Fruit fly (Drosophila melanogaster) whole organism, embryonic: Measurements from ENCODE around the gene Irk1.

Experiments
- Aef1 ChIP-seq: fragments of 200-800 bp; sonication (Bioruptor generic); IDR thresholded peaks from 3 replicates; pipeline ENCODE4 v1.3.6; 2022; ENCODE audit warnings: missing biosample characterization, missing genetic modification characterization
- Atf6 ChIP-seq: fragments of 200-800 bp; sonication (Bioruptor generic); IDR thresholded peaks from 2 replicates; pipeline ENCODE4 v1.3.6; 2022; ENCODE audit warnings: missing biosample characterization, missing genetic modification characterization
- BEAF-32 ChIP-seq: fragments of 200-800 bp; sonication (Bioruptor generic); optimal IDR thresholded peaks from 3 replicates; lab custom pipeline; 2017; ENCODE audit warnings: missing biosample characterization, missing genetic modification characterization, mild to moderate bottlenecking, moderate library complexity, missing genetic modification reagents
- CG10274 ChIP-seq: fragments of 200-800 bp; sonication (Bioruptor generic); optimal IDR thresholded peaks from 3 replicates; lab custom pipeline; 2017; ENCODE audit warnings: missing biosample characterization, mild to moderate bottlenecking, missing genetic modification characterization
- CG10543 ChIP-seq: fragments of 200-800 bp; sonication (Bioruptor generic); optimal IDR thresholded peaks from 3 replicates; lab custom pipeline; 2017; ENCODE audit warnings: missing biosample characterization, mild to moderate bottlenecking, missing genetic modification characterization, moderate library complexity
- CG11398 ChIP-seq: fragments of 200-800 bp; sonication (Bioruptor generic); optimal IDR thresholded peaks from 2 replicates; lab custom pipeline; 2016; ENCODE audit warnings: missing biosample characterization, missing genetic modification characterization
- CG12071 ChIP-seq: fragments of 200-800 bp; sonication (Bioruptor generic); optimal IDR thresholded peaks from 3 replicates; lab custom pipeline; 2018; ENCODE audit warnings: missing biosample characterization, mild to moderate bottlenecking, missing genetic modification characterization
- CG12744 ChIP-seq: fragments of 200-800 bp; sonication (Bioruptor generic); optimal IDR thresholded peaks from 2 replicates; lab custom pipeline; 2016; ENCODE audit warnings: missing biosample characterization, missing genetic modification characterization
- CG13123 ChIP-seq: fragments of 200-800 bp; sonication (Bioruptor generic); optimal IDR thresholded peaks from 2 replicates; lab custom pipeline; 2016; ENCODE audit warnings: missing biosample characterization, missing genetic modification characterization
- CG13624 ChIP-seq: fragments of 200-800 bp; sonication (Bioruptor generic); optimal IDR thresholded peaks from 2 replicates; lab custom pipeline; 2016; ENCODE audit warnings: missing biosample characterization, missing genetic modification characterization
- CG16815 ChIP-seq: fragments of 200-800 bp; sonication (Bioruptor generic); optimal IDR thresholded peaks from 3 replicates; lab custom pipeline; 2017; ENCODE audit warnings: missing biosample characterization, mild to moderate bottlenecking, missing genetic modification characterization
- CG17186 ChIP-seq: fragments of 200-800 bp; sonication (Bioruptor generic); optimal IDR thresholded peaks from 3 replicates; lab custom pipeline; 2017; ENCODE audit warnings: missing biosample characterization, missing genetic modification reagents, missing genetic modification characterization
- CG18599 ChIP-seq: fragments of 200-800 bp; sonication (Bioruptor generic); optimal IDR thresholded peaks from 3 replicates; lab custom pipeline; 2017; ENCODE audit warnings: missing biosample characterization, missing genetic modification characterization, mild to moderate bottlenecking, moderate library complexity, missing genetic modification reagents
- CG2129 ChIP-seq: fragments of 200-800 bp; sonication (Bioruptor generic); IDR thresholded peaks from 2 replicates; pipeline ENCODE4 v1.3.6; 2022; ENCODE audit warnings: missing biosample characterization, missing genetic modification characterization; ENCODE audit not compliant: partially characterized antibody
- CG2202 ChIP-seq: fragments of 200-800 bp; sonication (Bioruptor generic); optimal IDR thresholded peaks from 2 replicates; lab custom pipeline; 2018; ENCODE audit warnings: missing biosample characterization, mild to moderate bottlenecking, missing genetic modification characterization
- CG2712 ChIP-seq: fragments of 200-800 bp; optimal IDR thresholded peaks from 3 replicates; lab custom pipeline; 2019; ENCODE audit warnings: missing biosample characterization, mild to moderate bottlenecking, missing genetic modification characterization, moderate library complexity
- CG2875 ChIP-seq: fragments of 200-800 bp; sonication (Bioruptor generic); optimal IDR thresholded peaks from 2 replicates; lab custom pipeline; 2017; ENCODE audit warnings: missing biosample characterization, mild to moderate bottlenecking, missing genetic modification characterization, missing genetic modification reagents
- CG2889 ChIP-seq: fragments of 200-800 bp; sonication (Bioruptor generic); IDR thresholded peaks from 3 replicates; pipeline ENCODE4 v1.3.6; 2022; ENCODE audit warnings: missing biosample characterization, missing genetic modification characterization
- CG3065 ChIP-seq: fragments of 200-800 bp; sonication (Bioruptor generic); optimal IDR thresholded peaks from 2 replicates; lab custom pipeline; 2016; ENCODE audit warnings: missing biosample characterization, missing genetic modification characterization
- CG31365 ChIP-seq: fragments of 200-800 bp; sonication (Bioruptor generic); optimal IDR thresholded peaks from 2 replicates; lab custom pipeline; 2018; ENCODE audit warnings: missing biosample characterization, mild to moderate bottlenecking, missing genetic modification characterization
- CG34224 ChIP-seq: fragments of 200-800 bp; sonication (Bioruptor generic); IDR thresholded peaks from 3 replicates; pipeline ENCODE4 v1.3.6; 2022; ENCODE audit warnings: missing biosample characterization, missing genetic modification characterization; ENCODE audit not compliant: partially characterized antibody
- CG3847 ChIP-seq: fragments of 200-800 bp; sonication (Bioruptor generic); IDR thresholded peaks from 2 replicates; pipeline ENCODE4 v1.3.6; 2022; ENCODE audit warnings: missing biosample characterization, missing genetic modification characterization
- CG43689 ChIP-seq: fragments of 200-800 bp; sonication (Bioruptor generic); IDR thresholded peaks from 2 replicates; pipeline ENCODE4 v1.3.6; 2022; ENCODE audit warnings: missing biosample characterization, missing genetic modification characterization
- CG4730 ChIP-seq: fragments of 200-800 bp; sonication (Bioruptor generic); IDR thresholded peaks from 2 replicates; pipeline ENCODE4 v1.3.6; 2022; ENCODE audit warnings: missing biosample characterization, missing genetic modification characterization
- CG7928 ChIP-seq: fragments of 200-800 bp; sonication (Bioruptor generic); optimal IDR thresholded peaks from 2 replicates; lab custom pipeline; 2017; ENCODE audit warnings: missing biosample characterization, mild to moderate bottlenecking, missing genetic modification characterization
- CG8281 ChIP-seq: fragments of 200-800 bp; sonication (Bioruptor generic); optimal IDR thresholded peaks from 2 replicates; lab custom pipeline; 2018; ENCODE audit warnings: missing biosample characterization, mild to moderate bottlenecking, missing genetic modification characterization, moderate library complexity
- CG8359 ChIP-seq: fragments of 200-800 bp; sonication (Bioruptor generic); optimal IDR thresholded peaks from 2 replicates; lab custom pipeline; 2017; ENCODE audit warnings: missing biosample characterization, mild to moderate bottlenecking, missing genetic modification characterization, borderline replicate concordance
- CoRest ChIP-seq: fragments of 200-800 bp; sonication (Bioruptor generic); optimal IDR thresholded peaks from 3 replicates; lab custom pipeline; 2018; ENCODE audit warnings: missing biosample characterization, mild to moderate bottlenecking, missing genetic modification characterization, moderate library complexity
- Deaf1 ChIP-seq: fragments of 200-800 bp; optimal IDR thresholded peaks from 3 replicates; lab custom pipeline; 2019; ENCODE audit warnings: missing biosample characterization, mild to moderate bottlenecking, missing genetic modification characterization, moderate library complexity
- Ets97D ChIP-seq: fragments of 200-800 bp; sonication (Bioruptor generic); optimal IDR thresholded peaks from 3 replicates; lab custom pipeline; 2016; ENCODE audit warnings: missing biosample characterization, missing genetic modification characterization
- Kr ChIP-seq: fragments of 200-800 bp; sonication (Bioruptor generic); optimal IDR thresholded peaks from 2 replicates; lab custom pipeline; 2017; ENCODE audit warnings: missing biosample characterization, mild to moderate bottlenecking, missing genetic modification characterization
- Lim3 ChIP-seq: fragments of 200-800 bp; sonication (Bioruptor generic); IDR thresholded peaks from 2 replicates; pipeline ENCODE4 v1.3.6; 2022; ENCODE audit warnings: missing biosample characterization, missing genetic modification characterization
- Max ChIP-seq: fragments of 200-800 bp; sonication (Bioruptor generic); optimal IDR thresholded peaks from 2 replicates; lab custom pipeline; 2016; ENCODE audit warnings: missing biosample characterization, mild to moderate bottlenecking, missing genetic modification characterization
- Sin3A ChIP-seq: fragments of >200 bp; optimal IDR thresholded peaks from 2 replicates; lab custom pipeline; 2018
- Spps ChIP-seq: fragments of 200-800 bp; sonication (Bioruptor generic); optimal IDR thresholded peaks from 2 replicates; lab custom pipeline; 2018; ENCODE audit warnings: missing biosample characterization, mild to moderate bottlenecking, missing genetic modification characterization
- Sry-β ChIP-seq: fragments of 200-800 bp; sonication (Bioruptor generic); optimal IDR thresholded peaks from 2 replicates; lab custom pipeline; 2018; ENCODE audit warnings: missing biosample characterization, mild to moderate bottlenecking, missing genetic modification characterization, moderate library complexity
- ap ChIP-seq: fragments of 200-800 bp; sonication (Bioruptor generic); IDR thresholded peaks from 2 replicates; pipeline ENCODE4 v1.3.6; 2022; ENCODE audit warnings: missing biosample characterization, missing genetic modification characterization
- ara ChIP-seq: fragments of 200-800 bp; sonication (Bioruptor generic); IDR thresholded peaks from 2 replicates; pipeline ENCODE4 v1.3.6; 2022; ENCODE audit warnings: missing biosample characterization, missing genetic modification characterization
- ash1 ChIP-seq: fragments of 200-800 bp; sonication (Bioruptor generic); optimal IDR thresholded peaks from 2 replicates; lab custom pipeline; 2018; ENCODE audit warnings: missing biosample characterization, mild to moderate bottlenecking, missing genetic modification characterization
- bbx ChIP-seq: fragments of 200-800 bp; sonication (Bioruptor generic); IDR thresholded peaks from 2 replicates; pipeline ENCODE4 v1.3.6; 2022; ENCODE audit warnings: missing biosample characterization, missing genetic modification characterization; ENCODE audit not compliant: partially characterized antibody
- ci ChIP-seq: fragments of 200-800 bp; sonication (Bioruptor generic); IDR thresholded peaks from 3 replicates; pipeline ENCODE4 v1.3.6; 2022; ENCODE audit warnings: missing biosample characterization, missing genetic modification characterization
- crc ChIP-seq: fragments of 200-800 bp; sonication (Bioruptor generic); optimal IDR thresholded peaks from 2 replicates; lab custom pipeline; 2016; ENCODE audit warnings: missing biosample characterization, missing genetic modification characterization
- dan ChIP-seq: fragments of 200-800 bp; sonication (Bioruptor generic); IDR thresholded peaks from 2 replicates; pipeline ENCODE4 v1.3.6; 2022; ENCODE audit warnings: missing biosample characterization, missing genetic modification characterization
- gcm2 ChIP-seq: fragments of 200-800 bp; sonication (Bioruptor generic); optimal IDR thresholded peaks from 2 replicates; lab custom pipeline; 2016; ENCODE audit warnings: missing biosample characterization, missing genetic modification characterization
- ind ChIP-seq: fragments of 200-800 bp; sonication (Bioruptor generic); optimal IDR thresholded peaks from 3 replicates; lab custom pipeline; 2016; ENCODE audit warnings: missing biosample characterization, missing genetic modification characterization
- jigr1 ChIP-seq: fragments of 200-800 bp; sonication (Bioruptor generic); IDR thresholded peaks from 3 replicates; pipeline ENCODE4 v1.3.6; 2022; ENCODE audit warnings: missing biosample characterization, missing genetic modification characterization
- lola ChIP-seq, 3 experiments: fragments of >200 bp in 2 of 3; fragments of 200-800 bp in 1 of 3; sonication (Bioruptor generic) in 1 of 3; optimal IDR thresholded peaks; 2 replicates each; lab custom pipeline; 2017 to 2019; ENCODE audit warnings: missing biosample characterization in 3 of 3, missing genetic modification characterization in 3 of 3, mild to moderate bottlenecking in 1 of 3, moderate library complexity in 1 of 3
- nau ChIP-seq: fragments of 200-800 bp; sonication (Bioruptor generic); optimal IDR thresholded peaks from 3 replicates; lab custom pipeline; 2017; ENCODE audit warnings: missing biosample characterization, mild to moderate bottlenecking, missing genetic modification characterization, missing genetic modification reagents
- nerfin-2 ChIP-seq: fragments of 200-800 bp; sonication (Bioruptor generic); IDR thresholded peaks from 2 replicates; pipeline ENCODE4 v1.3.6; 2022; ENCODE audit warnings: missing biosample characterization, missing genetic modification characterization; ENCODE audit not compliant: partially characterized antibody
- tna ChIP-seq: fragments of 200-800 bp; sonication (Bioruptor generic); IDR thresholded peaks from 2 replicates; pipeline ENCODE4 v1.3.6; 2022; ENCODE audit warnings: missing biosample characterization, missing genetic modification characterization; ENCODE audit not compliant: partially characterized antibody

Irk1 gene

DNA sequence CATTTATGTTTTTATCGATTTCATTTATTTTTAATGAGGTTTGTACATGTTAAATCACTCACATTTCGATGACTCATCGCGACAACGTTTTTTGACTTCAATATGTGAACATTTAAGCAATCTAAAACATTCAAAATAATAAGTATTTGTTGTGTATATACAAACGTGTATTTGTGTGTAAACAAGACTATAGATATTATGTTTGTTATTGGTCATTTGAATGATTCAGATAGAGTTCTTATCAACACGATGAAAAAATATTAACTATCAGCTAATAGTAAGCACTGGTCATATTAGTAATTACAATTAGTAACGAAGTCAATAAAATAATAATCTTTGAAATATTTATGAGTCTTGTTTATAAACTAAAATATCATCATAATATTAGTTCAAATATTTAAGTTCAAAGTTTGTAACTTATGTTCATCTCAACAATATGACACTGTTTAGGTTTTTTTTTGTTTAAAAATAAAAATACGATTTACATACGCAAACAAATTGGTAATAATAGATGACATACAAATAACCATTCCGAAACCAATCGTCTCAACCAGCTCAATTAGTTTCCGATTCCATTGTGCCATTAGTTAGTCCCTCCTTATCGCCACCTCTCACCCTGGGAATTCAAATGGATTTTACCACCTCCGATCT lies 13.0 kb downstream of the Irk1 start (continued):
- TF ChIP-seq CG12071 (GFP tag; lab: Kevin White, UChicago) (no peak), CG16815 (GFP tag; lab: Kevin White, UChicago) (no peak), CG2202 (tag; lab: Kevin White, UChicago) (no peak), CG2712 (no peak), CG2889 (GFP tag; lab: Robert Waterston, UW) (no peak), Aef1 (GFP tag; lab: Robert Waterston, UW) (no peak), CG43689 (GFP tag; lab: Robert Waterston, UW) (no peak), gcm2 (GFP tag; lab: Kevin White, UChicago) (no peak), CG12744 (GFP tag; lab: Kevin White, UChicago) (no peak), crc (GFP tag; lab: Kevin White, UChicago) (no peak), ci (GFP tag; lab: Robert Waterston, UW) (no peak), ash1 (GFP tag; lab: Kevin White, UChicago) (no peak), CG2875 (GFP tag; lab: Kevin White, UChicago) (no peak), Deaf1 (no peak), Sry-β (peak; percentile 20), CG10274 (GFP tag; lab: Kevin White, UChicago) (no peak), CG8281 (tag; lab: Kevin White, UChicago) (peak; percentile 37), Sin3A (lab: Kevin White, UChicago) (no peak), CG17186 (no peak), CoRest (tag; lab: Kevin White, UChicago) (no peak), BEAF-32 (GFP tag; lab: Kevin White, UChicago) (no peak), CG3065 (GFP tag; lab: Kevin White, UChicago) (no peak), CG7928 (GFP tag; lab: Kevin White, UChicago) (no peak), ara (GFP tag; lab: Robert Waterston, UW) (no peak), tna (GFP tag; lab: Robert Waterston, UW) (no peak), ind (no peak), CG8359 (GFP tag; lab: Kevin White, UChicago) (peak; percentile 17), nerfin-2 (no peak), CG34224 (GFP tag; lab: Robert Waterston, UW) (no peak), Max (GFP tag; lab: Kevin White, UChicago) (no peak), Kr (GFP tag; lab: Kevin White, UChicago) (no peak), Lim3 (GFP tag; lab: Robert Waterston, UW) (no peak), CG31365 (tag; lab: Kevin White, UChicago) (peak; percentile 12), CG2129 (no peak), dan (GFP tag; lab: Robert Waterston, UW) (no peak), bbx (GFP tag; lab: Robert Waterston, UW) (no peak), CG13123 (GFP tag; lab: Kevin White, UChicago) (no peak), CG10543 (GFP tag; lab: Kevin White, UChicago) (no peak), ap (GFP tag; lab: Robert Waterston, UW) (no peak), CG3847 (GFP tag; lab: Robert Waterston, UW) (no peak), nau (GFP tag; lab: Kevin White, UChicago) (peak; percentile 49), CG18599 (GFP tag; lab: Kevin White, UChicago) (peak; percentile 15), Ets97D (GFP tag; lab: Kevin White, UChicago) (no peak), Atf6 (GFP tag; lab: Robert Waterston, UW) (no peak), CG13624 (GFP tag; lab: Kevin White, UChicago) (no peak), jigr1 (GFP tag; lab: Robert Waterston, UW) (no peak), Spps (tag; lab: Kevin White, UChicago) (peak; percentile 41), lola (GFP tag; optimal IDR thresholded peaks at IDR 0.05; lab: Kevin White, UChicago) (no peak), CG4730 (GFP tag; lab: Robert Waterston, UW) (no peak), CG11398 (GFP tag; lab: Kevin White, UChicago) (no peak)
